Worm (Caenorhabditis elegans) whole organism, L4/young adult: ENCODE measurements around the gene Y39F10A.3.

Experiments
- dao-5 ChIP-seq: sonication (generic microtip); optimal IDR thresholded peaks from 2 replicates; lab custom pipeline; 2016; ENCODE audit warnings: missing genotype, missing genetic modification characterization, moderate library complexity, missing compliant biosample characterization
- him-1 ChIP-seq: sonication (generic microtip); optimal IDR thresholded peaks from 2 replicates; lab custom pipeline; 2016; ENCODE audit warnings: missing genotype, missing genetic modification reagents, missing genetic modification characterization, missing compliant biosample characterization

DNA sequence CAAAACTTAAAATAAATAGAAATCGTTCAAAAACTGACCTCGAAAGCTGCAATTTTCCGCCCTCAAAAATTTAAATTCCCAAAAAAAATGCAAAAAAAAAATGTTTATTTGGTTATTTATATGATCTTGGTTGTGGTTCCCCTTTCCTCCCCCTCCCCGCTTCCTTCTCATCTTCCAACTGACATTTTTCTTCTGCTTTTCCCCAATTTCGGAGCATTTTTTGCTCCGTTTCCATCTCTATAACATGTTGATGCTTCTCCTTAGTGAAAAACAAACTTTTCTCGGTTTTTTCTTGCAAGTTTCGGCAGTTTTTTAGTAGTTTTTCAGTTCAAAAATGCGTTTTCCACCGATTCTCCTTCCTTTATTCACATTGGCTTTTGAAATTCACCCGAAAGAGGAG is 7.8 kb downstream of the Y39F10A.3 start, which contains the start of gene Y39F10A.1:
- TF ChIP-seq dao-5 (tag; lab: Kevin White, UChicago) (no peak), him-1 (tag; lab: Kevin White, UChicago) (no peak)
